Worm (Caenorhabditis elegans): ENCODE measurements around the gene gei-3.

gei-3 gene

DNA sequence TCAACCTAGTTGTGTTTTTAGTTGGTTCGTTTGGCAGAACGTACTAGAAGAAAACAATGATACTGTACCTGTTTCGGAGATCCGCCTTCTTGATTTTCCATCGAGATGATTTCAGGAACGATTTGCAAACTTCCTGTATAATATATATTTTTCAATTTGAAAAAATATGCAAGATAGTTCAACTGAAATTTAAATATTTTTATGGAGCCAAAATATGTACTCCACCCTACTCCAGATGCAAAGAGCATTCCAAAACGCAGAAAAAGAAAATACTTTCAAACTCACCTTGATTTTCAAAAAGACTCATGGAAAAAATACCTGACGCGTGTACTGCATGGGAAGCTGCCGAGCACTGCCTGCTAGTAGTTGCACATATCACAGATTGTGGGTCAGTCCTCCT is at the start of gene gei-3:
gei-3 (minus strand) TSS at position 101 of the 400 bp plus-strand sequence.
- no peak for TF ChIP-seq Y22D7AL.16 (tag; optimal IDR thresholded peaks at IDR 0.05)
- TF ChIP-seq tbx-2 (tag; optimal IDR thresholded peaks at IDR 0.05) = no peak
- no peak for TF ChIP-seq ets-4 (tag; optimal IDR thresholded peaks at IDR 0.05)
- TF ChIP-seq pat-9 (tag; optimal IDR thresholded peaks at IDR 0.05) = no peak
- no peak for TF ChIP-seq odd-2 (tag; optimal IDR thresholded peaks at IDR 0.05)
- no peak for TF ChIP-seq ceh-34 (tag; optimal IDR thresholded peaks at IDR 0.05)
- no peak for TF ChIP-seq ceh-9 (tag; optimal IDR thresholded peaks at IDR 0.05)

DNA sequence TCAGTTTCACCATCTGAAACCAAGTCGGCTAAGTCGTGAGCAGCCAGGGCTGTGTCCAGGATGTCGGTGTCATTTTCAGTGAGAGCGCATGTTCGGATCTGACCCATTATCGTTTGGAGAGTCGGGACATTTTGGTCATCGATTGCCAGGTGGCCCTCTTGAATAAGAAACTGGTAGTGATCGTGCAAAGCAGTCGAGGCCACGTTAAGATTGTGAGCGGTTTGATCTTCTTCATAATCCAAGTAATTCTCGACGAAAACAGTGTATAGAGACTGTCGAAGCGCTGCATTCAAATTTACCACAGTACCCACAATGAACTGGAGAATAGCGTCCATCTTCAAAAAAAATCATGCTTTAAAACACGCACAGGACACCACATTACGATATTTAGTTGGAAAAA is 49.1 kb upstream of the gei-3 start, which contains the start of gene T14G8.6:
T14G8.6 (minus strand) TSS at position 338 of the 400 bp plus-strand sequence.
- TF ChIP-seq nhr-232 (tag; optimal IDR thresholded peaks at IDR 0.05) (no peak), odd-2 (tag; optimal IDR thresholded peaks at IDR 0.05) (no peak), F13H6.1 (tag; optimal IDR thresholded peaks at IDR 0.05) (no peak), sdc-2 (tag; optimal IDR thresholded peaks at IDR 0.05) (no peak), pag-3 (tag; optimal IDR thresholded peaks at IDR 0.05; ENCODE audit: borderline replicate concordance) (no peak), ceh-34 (tag; optimal IDR thresholded peaks at IDR 0.05) (no peak), nhr-11 (tag; optimal IDR thresholded peaks at IDR 0.05) (no peak), rnt-1 (tag; optimal IDR thresholded peaks at IDR 0.05) (no peak), nfya-1 (tag; optimal IDR thresholded peaks at IDR 0.05) (no peak), ets-4 (tag; optimal IDR thresholded peaks at IDR 0.05) (no peak), T23F11.4 (GFP tag; optimal IDR thresholded peaks at IDR 0.05) (no peak), madf-2 (tag; optimal IDR thresholded peaks at IDR 0.05) (no peak)

DNA sequence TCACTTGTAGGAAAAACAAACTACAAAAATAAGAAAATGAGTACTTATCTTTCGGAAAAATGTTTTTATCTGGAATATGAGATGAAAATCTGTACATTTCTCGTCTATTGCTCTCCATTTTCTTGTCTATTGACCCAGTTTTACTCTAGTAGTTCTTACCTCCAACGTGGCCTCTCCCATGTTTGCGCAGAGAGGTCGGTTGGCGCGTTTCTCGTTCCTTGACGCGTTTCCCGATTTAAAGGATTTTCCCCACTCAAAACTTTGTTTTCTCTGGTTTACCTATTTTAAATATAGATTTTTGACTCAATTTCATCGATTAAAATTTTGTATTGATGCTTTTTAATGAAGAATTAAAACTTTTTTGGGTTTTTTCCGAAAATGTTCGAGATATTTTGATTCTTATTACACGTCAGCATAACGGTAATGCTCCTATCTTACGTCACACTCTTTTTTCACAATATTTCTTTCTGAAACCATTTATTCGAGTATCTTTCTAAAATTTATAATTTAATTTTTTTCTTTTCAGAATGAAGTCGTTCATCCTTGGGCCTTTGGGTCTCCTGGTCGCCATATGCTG is 47.4 kb upstream of the gei-3 start, which contains the start of gene T14G8.3:
T14G8.3 (plus strand) TSS at position 527 of the 577 bp plus-strand sequence.
- no peak for TF ChIP-seq rnt-1 (tag; optimal IDR thresholded peaks at IDR 0.05)
- TF ChIP-seq pax-1 (tag; optimal IDR thresholded peaks at IDR 0.05) = no peak
- peak; percentile 44 for TF ChIP-seq elt-2 (tag; optimal IDR thresholded peaks at IDR 0.05)
- TF ChIP-seq unc-86 (tag; optimal IDR thresholded peaks at IDR 0.05) = no peak

- no peak for TF ChIP-seq C08G9.2 (tag; optimal IDR thresholded peaks at IDR 0.05)
- no peak for TF ChIP-seq pros-1 (tag; optimal IDR thresholded peaks at IDR 0.05)
- TF ChIP-seq pha-2 (tag; optimal IDR thresholded peaks at IDR 0.05) = no peak
Observed at ce11 chrX:12857701-12858100, 44.3 kb upstream of the gei-3 start, which contains the start of gene T14G8.2. Gene T14G8.2, plus strand, starts transcription at chrX:12858001.

DNA sequence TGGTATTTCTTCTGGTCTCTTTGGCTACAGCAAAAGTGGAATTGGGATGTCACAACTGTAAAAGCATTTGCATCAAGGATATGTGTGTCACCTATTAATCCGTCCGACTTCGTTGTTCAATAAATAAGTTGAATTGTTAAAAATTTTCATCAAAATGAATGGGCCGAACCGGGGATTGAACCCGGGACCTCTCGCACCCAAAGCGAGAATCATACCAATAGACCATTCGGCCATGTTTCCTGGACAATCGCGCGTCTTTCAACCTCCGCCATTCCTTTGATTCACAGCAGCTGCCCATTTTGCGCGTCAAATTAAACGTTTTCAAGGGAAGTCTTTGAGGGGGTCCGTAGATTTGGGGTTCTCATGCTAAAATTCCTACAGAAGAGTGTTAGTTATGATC is 41.2 kb upstream of the gei-3 start:
- no peak for TF ChIP-seq ref-2 (tag; optimal IDR thresholded peaks at IDR 0.05)
- no peak for TF ChIP-seq sdc-2 (tag; optimal IDR thresholded peaks at IDR 0.05)
- no peak for TF ChIP-seq hlh-8 (tag; optimal IDR thresholded peaks at IDR 0.05)
- TF ChIP-seq pha-4 (tag; optimal IDR thresholded peaks at IDR 0.05) = no peak
- no peak for TF ChIP-seq K09A11.1 (tag; optimal IDR thresholded peaks at IDR 0.05; ENCODE audit: insufficient read depth)
- no peak for TF ChIP-seq F13H6.1 (tag; optimal IDR thresholded peaks at IDR 0.05)

ce11 chrX:12854135-12854534 is 40.7 kb upstream of the gei-3 start:
- TF ChIP-seq ceh-9 (tag; optimal IDR thresholded peaks at IDR 0.05) (no peak), elt-4 (tag; optimal IDR thresholded peaks at IDR 0.05) (no peak), npax-4 (tag; optimal IDR thresholded peaks at IDR 0.05) (no peak), ceh-45 (GFP tag; IDR thresholded peaks at IDR 0.05) (no peak), fax-1 (tag; optimal IDR thresholded peaks at IDR 0.05) (no peak), rnt-1 (tag; optimal IDR thresholded peaks at IDR 0.05) (no peak), ceh-48 (tag; optimal IDR thresholded peaks at IDR 0.05) (peak; percentile 5), pag-3 (tag; optimal IDR thresholded peaks at IDR 0.05; ENCODE audit: borderline replicate concordance) (no peak)

Data from whole organism, late embryonic.